Worm (Caenorhabditis elegans) whole organism, midembryonic: ENCODE data around the gene W04E12.2.

Experiments
- T22C8.4 ChIP-seq: fragments of 200-800 bp; sonication (Bioruptor generic); IDR thresholded peaks from 2 replicates; pipeline ENCODE4 v1.3.6; 2022; ENCODE audit warnings: missing genetic modification characterization, missing compliant biosample characterization
- cog-1 ChIP-seq: sonication (generic microtip); optimal IDR thresholded peaks from 2 replicates; lab custom pipeline; 2016; ENCODE audit warnings: missing genetic modification characterization, missing compliant biosample characterization
- flt-1 ChIP-seq: fragments of 200-800 bp; sonication (Bioruptor generic); IDR thresholded peaks from 2 replicates; pipeline ENCODE4 v1.3.6; 2022; ENCODE audit warnings: missing genetic modification characterization, missing compliant biosample characterization
- klf-2 ChIP-seq: fragments of 200-800 bp; sonication (Bioruptor generic); conservative IDR thresholded peaks from 2 replicates; pipeline ENCODE4 v1.3.6; 2022; ENCODE audit warnings: missing genetic modification reagents, missing genetic modification characterization, missing compliant biosample characterization
- med-1 ChIP-seq: sonication (generic microtip); optimal IDR thresholded peaks from 2 replicates; lab custom pipeline; 2017; ENCODE audit warnings: missing genetic modification characterization, mild to moderate bottlenecking, missing compliant biosample characterization, antibody characterized with exemption, missing genetic modification reagents; ENCODE audit not compliant: insufficient read depth
- ref-1 ChIP-seq: fragments of 200-800 bp; sonication (Bioruptor generic); conservative IDR thresholded peaks from 2 replicates; pipeline ENCODE4 v1.3.6; 2022; ENCODE audit warnings: missing genetic modification reagents, missing genetic modification characterization, missing compliant biosample characterization
- tab-1 ChIP-seq: fragments of 200-800 bp; sonication (Bioruptor generic); IDR thresholded peaks from 2 replicates; pipeline ENCODE4 v1.3.6; 2022; ENCODE audit warnings: missing genetic modification characterization, missing compliant biosample characterization
- ztf-23 ChIP-seq: fragments of 200-800 bp; sonication (Bioruptor generic); IDR thresholded peaks from 2 replicates; pipeline ENCODE4 v1.3.6; 2022; ENCODE audit warnings: missing genetic modification reagents, missing genetic modification characterization, missing compliant biosample characterization
- ztf-29 ChIP-seq: fragments of 200-800 bp; sonication (Bioruptor generic); IDR thresholded peaks from 2 replicates; pipeline ENCODE4 v1.3.6; 2022; ENCODE audit warnings: missing genetic modification reagents, missing genetic modification characterization, missing compliant biosample characterization

ce11 chrV:19719253-19719652 is 21.7 kb downstream of the W04E12.2 start, which contains the start of gene Y116F11A.6:
- no peak for TF ChIP-seq tab-1 (GFP tag; lab: Robert Waterston, UW)
- TF ChIP-seq med-1 (GFP tag; lab: Kevin White, UChicago), result no peak
- no peak for TF ChIP-seq ref-1 (GFP tag; lab: Robert Waterston, UW)
- no peak for TF ChIP-seq flt-1 (GFP tag; lab: Robert Waterston, UW)
- TF ChIP-seq klf-2 (GFP tag; lab: Robert Waterston, UW), result no peak
- no peak for TF ChIP-seq ztf-29 (GFP tag; lab: Robert Waterston, UW)
- no peak for TF ChIP-seq T22C8.4 (GFP tag; lab: Robert Waterston, UW)
- TF ChIP-seq ztf-23 (GFP tag; lab: Robert Waterston, UW), result no peak
- TF ChIP-seq cog-1 (tag; lab: Kevin White, UChicago), result no peak
